Fruit fly (Drosophila melanogaster) whole organism, adult: Measurements from ENCODE around the gene CG7606.

Source experiments
- CG11617 ChIP-seq: fragments of 200-800 bp; sonication (Bioruptor generic); optimal IDR thresholded peaks from 2 replicates; lab custom pipeline; 2017; ENCODE audit warnings: mild to moderate bottlenecking, missing biosample characterization, missing genetic modification reagents, missing genetic modification characterization
- CG12768 ChIP-seq: fragments of 200-800 bp; sonication (Bioruptor generic); optimal IDR thresholded peaks from 2 replicates; lab custom pipeline; 2017; ENCODE audit warnings: missing biosample characterization, missing genetic modification characterization, mild to moderate bottlenecking, moderate library complexity, missing genetic modification reagents
- CG14711 ChIP-seq: fragments of 200-800 bp; sonication (Bioruptor generic); optimal IDR thresholded peaks from 2 replicates; lab custom pipeline; 2018; ENCODE audit warnings: missing biosample characterization, mild to moderate bottlenecking, missing genetic modification characterization, moderate library complexity
- CG1620 ChIP-seq: fragments of 200-800 bp; sonication (Bioruptor generic); optimal IDR thresholded peaks from 2 replicates; lab custom pipeline; 2016; ENCODE audit warnings: missing biosample characterization, missing genetic modification characterization
- CG33017 ChIP-seq: fragments of 200-800 bp; sonication (Bioruptor generic); optimal IDR thresholded peaks from 2 replicates; lab custom pipeline; 2018; ENCODE audit warnings: missing biosample characterization, mild to moderate bottlenecking, missing genetic modification characterization, moderate library complexity
- CG5204 ChIP-seq: fragments of 200-800 bp; sonication (Bioruptor generic); optimal IDR thresholded peaks from 2 replicates; lab custom pipeline; 2016; ENCODE audit warnings: missing biosample characterization, missing genetic modification characterization
- CG7045 ChIP-seq: fragments of 200-800 bp; sonication (Bioruptor generic); optimal IDR thresholded peaks from 2 replicates; lab custom pipeline; 2017; ENCODE audit warnings: missing biosample characterization, mild to moderate bottlenecking, missing genetic modification characterization
- CG7101 ChIP-seq: fragments of 200-800 bp; sonication (Bioruptor generic); optimal IDR thresholded peaks from 2 replicates; lab custom pipeline; 2018; ENCODE audit warnings: missing biosample characterization, mild to moderate bottlenecking, missing genetic modification characterization, moderate library complexity
- Clk ChIP-seq: fragments of 200-800 bp; sonication (Bioruptor generic); optimal IDR thresholded peaks from 2 replicates; lab custom pipeline; 2017; ENCODE audit warnings: missing biosample characterization, missing genetic modification characterization
- Crg-1 ChIP-seq: fragments of 200-800 bp; sonication (Bioruptor generic); optimal IDR thresholded peaks from 2 replicates; lab custom pipeline; 2016; ENCODE audit warnings: missing biosample characterization, missing genetic modification characterization
- Hr96 ChIP-seq: fragments of 200-800 bp; sonication (Bioruptor generic); optimal IDR thresholded peaks from 2 replicates; lab custom pipeline; 2016; ENCODE audit warnings: missing biosample characterization, missing genetic modification characterization
- Mnt ChIP-seq: fragments of 200-800 bp; sonication (Bioruptor generic); optimal IDR thresholded peaks from 2 replicates; lab custom pipeline; 2016; ENCODE audit warnings: missing biosample characterization, mild to moderate bottlenecking, missing genetic modification characterization
- bab1 ChIP-seq: fragments of 200-800 bp; sonication (Bioruptor generic); optimal IDR thresholded peaks from 3 replicates; lab custom pipeline; 2019; ENCODE audit warnings: missing biosample characterization, mild to moderate bottlenecking, missing genetic modification characterization, moderate library complexity
- cic ChIP-seq: fragments of 200-800 bp; sonication (Bioruptor generic); optimal IDR thresholded peaks from 2 replicates; lab custom pipeline; 2017; ENCODE audit warnings: missing biosample characterization, mild to moderate bottlenecking, missing genetic modification characterization, moderate library complexity
- cnc ChIP-seq, 2 experiments: fragments of >200 bp; optimal IDR thresholded peaks; 2 replicates each; lab custom pipeline; 2017
- kay ChIP-seq: fragments of 200-800 bp; sonication (Bioruptor generic); peaks from one replicate; lab custom pipeline; 2016; ENCODE audit warnings: missing biosample characterization, missing genetic modification characterization, borderline replicate concordance
- ovo ChIP-seq: fragments of 200-800 bp; sonication (Bioruptor generic); optimal IDR thresholded peaks from 2 replicates; lab custom pipeline; 2016; ENCODE audit warnings: missing biosample characterization, missing genetic modification characterization
- pad ChIP-seq: fragments of 200-800 bp; sonication (Bioruptor generic); optimal IDR thresholded peaks from 3 replicates; lab custom pipeline; 2017; ENCODE audit warnings: missing biosample characterization, missing genetic modification characterization, mild to moderate bottlenecking, moderate library complexity, missing genetic modification reagents
- tj ChIP-seq: fragments of 200-800 bp; sonication (Bioruptor generic); optimal IDR thresholded peaks from 3 replicates; lab custom pipeline; 2017; ENCODE audit warnings: missing biosample characterization, mild to moderate bottlenecking, missing genetic modification characterization, moderate library complexity
- toe ChIP-seq: fragments of 200-800 bp; sonication (Bioruptor generic); optimal IDR thresholded peaks from 2 replicates; lab custom pipeline; 2016; ENCODE audit warnings: missing biosample characterization, missing genetic modification characterization

Gene CG7606

dm6 chr3R:17619726-17620282 is 23.5 kb downstream of the CG7606 start:
- TF ChIP-seq kay (GFP tag; lab: Kevin White, UChicago) (no peak), cic (GFP tag; lab: Kevin White, UChicago) (no peak), CG7045 (no peak), Clk (GFP tag; lab: Kevin White, UChicago) (no peak), CG12768 (GFP tag; lab: Kevin White, UChicago) (peak; percentile 30), CG5204 (no peak), CG1620 (GFP tag; lab: Kevin White, UChicago) (no peak), ovo (GFP tag; lab: Kevin White, UChicago) (peak; percentile 5), CG33017 (tag; lab: Kevin White, UChicago) (peak; percentile 22), bab1 (GFP tag; lab: Kevin White, UChicago) (peak; percentile 74), cnc (optimal IDR thresholded peaks at IDR 0.05; lab: Kevin White, UChicago) (no peak), Hr96 (GFP tag; lab: Kevin White, UChicago) (no peak), toe (no peak), CG11617 (GFP tag; lab: Kevin White, UChicago) (no peak), tj (GFP tag; lab: Kevin White, UChicago) (no peak), Crg-1 (GFP tag; lab: Kevin White, UChicago) (no peak), Mnt (GFP tag; lab: Kevin White, UChicago) (peak; percentile 6), CG7101 (no peak), CG14711 (tag; lab: Kevin White, UChicago) (no peak)

DNA sequence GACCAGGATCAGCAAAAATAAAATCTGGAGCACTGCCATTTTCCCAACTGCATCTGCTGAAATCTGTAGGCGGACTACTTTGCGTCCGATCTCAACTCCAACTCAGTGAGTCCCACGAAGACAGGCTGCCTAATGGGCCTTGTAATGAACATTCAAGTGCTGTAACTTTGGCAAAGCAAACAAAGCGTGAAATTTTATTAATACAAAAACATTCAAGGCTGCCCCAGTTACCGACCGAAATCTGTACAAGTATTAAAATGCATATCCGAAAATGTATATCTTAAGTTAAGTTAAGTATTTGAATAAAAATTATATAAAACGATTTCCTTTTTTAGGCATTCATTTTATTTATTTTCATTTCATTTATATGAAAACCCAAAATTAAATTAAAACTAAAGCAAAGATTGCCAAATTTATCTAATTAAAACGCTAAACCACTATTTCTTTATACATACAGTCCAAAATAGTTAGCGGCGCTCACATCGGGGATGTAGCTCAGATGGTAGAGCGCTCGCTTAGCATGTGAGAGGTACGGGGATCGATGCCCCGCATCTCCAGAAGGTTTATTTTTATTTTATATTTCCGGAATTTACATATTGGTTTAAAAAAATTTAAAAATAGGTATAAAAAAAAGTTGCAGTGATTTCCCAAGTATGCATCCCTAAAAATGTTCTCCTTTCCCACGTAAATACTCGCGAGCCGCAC is 25.9 kb downstream of the CG7606 start, which contains the start of gene CG14323:
Gene CG14323 (minus strand): TSS at position 51 of the 705 bp plus-strand sequence.
- TF ChIP-seq bab1 (GFP tag; lab: Kevin White, UChicago) (peak; percentile 26), CG12768 (GFP tag; lab: Kevin White, UChicago) (no peak), CG7045 (no peak), pad (no peak)

DNA sequence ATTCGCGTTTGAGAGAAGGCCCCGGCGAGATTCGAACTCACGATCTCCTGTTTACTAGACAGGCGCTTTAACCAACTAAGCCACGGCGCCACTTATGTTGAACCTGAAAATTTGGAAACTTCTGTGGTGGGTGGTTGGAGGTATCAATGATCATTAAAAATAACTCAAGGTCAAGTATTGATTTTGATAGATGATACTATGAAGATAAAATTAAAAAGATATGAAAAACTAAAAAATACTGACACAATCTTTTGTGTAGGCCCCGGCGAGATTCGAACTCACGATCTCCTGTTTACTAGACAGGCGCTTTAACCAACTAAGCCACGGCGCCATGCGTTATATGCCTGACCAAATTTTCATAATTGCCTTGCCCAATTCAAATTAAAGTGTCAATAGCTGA is 28.2 kb downstream of the CG7606 start:
- TF ChIP-seq cic (GFP tag; lab: Kevin White, UChicago) (no peak), tj (GFP tag; lab: Kevin White, UChicago) (no peak), CG7101 (no peak), Hr96 (GFP tag; lab: Kevin White, UChicago) (no peak), CG11617 (GFP tag; lab: Kevin White, UChicago) (no peak), CG14711 (tag; lab: Kevin White, UChicago) (no peak), Clk (GFP tag; lab: Kevin White, UChicago) (no peak), cnc (optimal IDR thresholded peaks at IDR 0.05; lab: Kevin White, UChicago) (no peak), pad (no peak)

dm6 chr3R:17624968-17625367 is 28.6 kb downstream of the CG7606 start, which contains the start of gene AttD:
AttD (plus strand) TSS chr3R:17625268.
- TF ChIP-seq bab1 (GFP tag; lab: Kevin White, UChicago): no peak
- no peak for TF ChIP-seq Clk (GFP tag; lab: Kevin White, UChicago)
- no peak for TF ChIP-seq CG7101
- TF ChIP-seq pad: no peak

- TF ChIP-seq pad (no peak), Hr96 (GFP tag; lab: Kevin White, UChicago) (no peak), CG5204 (no peak), CG7101 (no peak), CG11617 (GFP tag; lab: Kevin White, UChicago) (no peak), tj (GFP tag; lab: Kevin White, UChicago) (no peak), ovo (GFP tag; lab: Kevin White, UChicago) (no peak)
Observed at dm6 chr3R:17626827-17627226, 30.5 kb downstream of the CG7606 start, which contains the start of gene CG14325. CG14325 (plus strand) TSS chr3R:17627127.

dm6 chr3R:17630417-17630816 is 34.1 kb downstream of the CG7606 start, which contains the start of gene CG43175:
CG43175 (plus strand) TSS chr3R:17630717.
- TF ChIP-seq pad (no peak), bab1 (GFP tag; lab: Kevin White, UChicago) (no peak), CG5204 (no peak), Mnt (GFP tag; lab: Kevin White, UChicago) (no peak), CG7045 (no peak), CG12768 (GFP tag; lab: Kevin White, UChicago) (no peak), Crg-1 (GFP tag; lab: Kevin White, UChicago) (no peak), CG14711 (tag; lab: Kevin White, UChicago) (no peak), CG1620 (GFP tag; lab: Kevin White, UChicago) (no peak)
